5 worm cellular contexts compared by ENCODE assay signal in genomic region chrV:2109295-2109694, ce11.
TF ChIP-seq lines count a peak whose summit lies in the region.

Gene ckb-4 (minus strand): TSS chrV:2109434.

TF ChIP-seq in whole organism, L1 larva, 84 proteins besides CTCF, POLR2A, EP300 and RAD21 (continued from another document):
- TF ChIP-seq vab-15 (tag; optimal IDR thresholded peaks at IDR 0.05; lab: Kevin White, UChicago): peak; percentile 11
- TF ChIP-seq tlp-1 (tag; optimal IDR thresholded peaks at IDR 0.05; lab: Kevin White, UChicago): no peak
- TF ChIP-seq lin-15B (tag; optimal IDR thresholded peaks at IDR 0.05; lab: Kevin White, UChicago): peak; percentile 41
- TF ChIP-seq efl-1 (optimal IDR thresholded peaks at IDR 0.05; lab: Kevin White, UChicago): peak; percentile 59 to 70
- peak; percentile 54 to 85 for TF ChIP-seq efl-1 (GFP tag; optimal IDR thresholded peaks at IDR 0.05 in 1 of 2; lab: Kevin White, UChicago)
- TF ChIP-seq fos-1 (tag; optimal IDR thresholded peaks at IDR 0.05; lab: Kevin White, UChicago): no peak
- TF ChIP-seq nhr-84 (tag; optimal IDR thresholded peaks at IDR 0.05; lab: Kevin White, UChicago): no peak
- TF ChIP-seq lin-14 (GFP tag; optimal IDR thresholded peaks at IDR 0.05; lab: Kevin White, UChicago): no peak
- TF ChIP-seq pax-3 (tag; optimal IDR thresholded peaks at IDR 0.05; lab: Kevin White, UChicago): no peak
- no peak for TF ChIP-seq F16B12.6 (tag; optimal IDR thresholded peaks at IDR 0.05; lab: Kevin White, UChicago)
- no peak for TF ChIP-seq grh-1 (GFP tag; IDR thresholded peaks at IDR 0.05; lab: Robert Waterston, UW)
- no peak for TF ChIP-seq unc-62 (GFP tag; optimal IDR thresholded peaks at IDR 0.05; lab: Kevin White, UChicago)
- no peak for TF ChIP-seq egl-13 (tag; optimal IDR thresholded peaks at IDR 0.05; lab: Kevin White, UChicago)
- no peak for TF ChIP-seq ceh-90 (tag; optimal IDR thresholded peaks at IDR 0.05; lab: Kevin White, UChicago)
- peak; percentile 26 for TF ChIP-seq xbp-1 (tag; optimal IDR thresholded peaks at IDR 0.05; lab: Kevin White, UChicago)
- TF ChIP-seq lin-13 (GFP tag; optimal IDR thresholded peaks at IDR 0.05; lab: Kevin White, UChicago): peak; percentile 13
- TF ChIP-seq swsn-7 (tag; optimal IDR thresholded peaks at IDR 0.05; lab: Kevin White, UChicago): no peak
- no peak for TF ChIP-seq mdl-1 (tag; optimal IDR thresholded peaks at IDR 0.05; lab: Kevin White, UChicago)
- TF ChIP-seq rnt-1 (tag; optimal IDR thresholded peaks at IDR 0.05; lab: Kevin White, UChicago): peak; percentile 5
- TF ChIP-seq ztf-4 (tag; optimal IDR thresholded peaks at IDR 0.05; lab: Kevin White, UChicago): no peak
- no peak for TF ChIP-seq nhr-12 (tag; optimal IDR thresholded peaks at IDR 0.05; lab: Kevin White, UChicago)
- TF ChIP-seq ceh-82 (tag; optimal IDR thresholded peaks at IDR 0.05; lab: Kevin White, UChicago): peak in 1 of 3 experiments; percentile 46
- TF ChIP-seq lin-35 (GFP tag; optimal IDR thresholded peaks at IDR 0.05; lab: Kevin White, UChicago): peak; percentile 48 to 66
- no peak for TF ChIP-seq hpl-2 (GFP tag; optimal IDR thresholded peaks at IDR 0.05; lab: Kevin White, UChicago)

TF ChIP-seq in whole organism, L3 larva, 47 proteins besides CTCF, POLR2A, EP300 and RAD21 (continued from another document):
- TF ChIP-seq lin-15B (tag; optimal IDR thresholded peaks at IDR 0.05; lab: Kevin White, UChicago) (peak; percentile 60), nhr-67 (tag; optimal IDR thresholded peaks at IDR 0.05; lab: Kevin White, UChicago) (no peak), sea-2 (GFP tag; optimal IDR thresholded peaks at IDR 0.05; lab: Kevin White, UChicago) (no peak), snpc-4 (tag; optimal IDR thresholded peaks at IDR 0.05; lab: Kevin White, UChicago) (peak; percentile 72)
TF ChIP-seq in whole organism, L3 larva: peak in this region for 8.

TF ChIP-seq in whole organism, L4 larva, 104 proteins besides CTCF, POLR2A, EP300 and RAD21 (continued from another document):
- no peak for TF ChIP-seq ama-1 (optimal IDR thresholded peaks at IDR 0.05; lab: Kevin White, UChicago)
- no peak for TF ChIP-seq T20F7.1 (GFP tag; optimal IDR thresholded peaks at IDR 0.05; lab: Kevin White, UChicago)
- TF ChIP-seq nhr-41 (GFP tag; IDR thresholded peaks at IDR 0.05; lab: Robert Waterston, UW): no peak
- TF ChIP-seq nhr-25 (tag; optimal IDR thresholded peaks at IDR 0.05; lab: Kevin White, UChicago; ENCODE audit: borderline replicate concordance, insufficient read depth): no peak
- TF ChIP-seq spr-3 (GFP tag; optimal IDR thresholded peaks at IDR 0.05; lab: Kevin White, UChicago): no peak
- TF ChIP-seq madf-9 (GFP tag; conservative IDR thresholded peaks at IDR 0.05; lab: Robert Waterston, UW): no peak
- no peak for TF ChIP-seq duxl-1 (tag; optimal IDR thresholded peaks at IDR 0.05; lab: Kevin White, UChicago; ENCODE audit: poor library complexity)
- TF ChIP-seq zip-11 (GFP tag; IDR thresholded peaks at IDR 0.05; lab: Robert Waterston, UW): no peak
- TF ChIP-seq hif-1 (tag; optimal IDR thresholded peaks at IDR 0.05; lab: Kevin White, UChicago): peak in 1 of 2 experiments; percentile 2
- TF ChIP-seq nhr-77 (tag; optimal IDR thresholded peaks at IDR 0.05; lab: Kevin White, UChicago): peak; percentile 10
- TF ChIP-seq aha-1 (tag; lab: Kevin White, UChicago): peak; percentile 66
- no peak for TF ChIP-seq nhr-237 (tag; optimal IDR thresholded peaks at IDR 0.05; lab: Kevin White, UChicago)
- no peak for TF ChIP-seq F10B5.3 (tag; optimal IDR thresholded peaks at IDR 0.05; lab: Kevin White, UChicago)
- no peak for TF ChIP-seq dmd-6 (GFP tag; IDR thresholded peaks at IDR 0.05; lab: Robert Waterston, UW)
- no peak for TF ChIP-seq fos-1 (tag; optimal IDR thresholded peaks at IDR 0.05; lab: Kevin White, UChicago)
- no peak for TF ChIP-seq snpc-4 (tag; optimal IDR thresholded peaks at IDR 0.05; lab: Kevin White, UChicago)
- TF ChIP-seq zfp-3 (GFP tag; conservative IDR thresholded peaks at IDR 0.05; lab: Robert Waterston, UW): no peak
- no peak for TF ChIP-seq skn-1 (tag; optimal IDR thresholded peaks at IDR 0.05; lab: Kevin White, UChicago)
- peak; percentile 39 for TF ChIP-seq nhr-6 (tag; optimal IDR thresholded peaks at IDR 0.05; lab: Kevin White, UChicago)
- TF ChIP-seq pqm-1 (tag; optimal IDR thresholded peaks at IDR 0.05; lab: Kevin White, UChicago): peak; percentile 4
- peak; percentile 95 for TF ChIP-seq nhr-28 (tag; optimal IDR thresholded peaks at IDR 0.05; lab: Kevin White, UChicago)
- no peak for TF ChIP-seq mdl-1 (tag; optimal IDR thresholded peaks at IDR 0.05; lab: Kevin White, UChicago)

TF ChIP-seq in whole organism, late embryonic, 69 proteins besides CTCF, POLR2A, EP300 and RAD21 (continued from another document):
- TF ChIP-seq ref-2 (tag; optimal IDR thresholded peaks at IDR 0.05; lab: Kevin White, UChicago) (no peak), elt-4 (tag; optimal IDR thresholded peaks at IDR 0.05; lab: Kevin White, UChicago) (no peak), Y22D7AL.16 (tag; optimal IDR thresholded peaks at IDR 0.05; lab: Kevin White, UChicago) (no peak), unc-3 (GFP tag; conservative IDR thresholded peaks at IDR 0.05; lab: Robert Waterston, UW) (no peak), unc-3 (tag; optimal IDR thresholded peaks at IDR 0.05; lab: Kevin White, UChicago) (no peak), che-1 (tag; optimal IDR thresholded peaks at IDR 0.05; lab: Kevin White, UChicago) (no peak), hlh-15 (tag; optimal IDR thresholded peaks at IDR 0.05; lab: Kevin White, UChicago) (no peak), F13H6.1 (tag; optimal IDR thresholded peaks at IDR 0.05; lab: Kevin White, UChicago) (no peak), pros-1 (tag; optimal IDR thresholded peaks at IDR 0.05; lab: Kevin White, UChicago) (no peak), ceh-31 (tag; optimal IDR thresholded peaks at IDR 0.05; lab: Kevin White, UChicago) (peak; percentile 19), ahr-1 (tag; optimal IDR thresholded peaks at IDR 0.05; lab: Kevin White, UChicago) (no peak), pat-9 (tag; optimal IDR thresholded peaks at IDR 0.05; lab: Kevin White, UChicago) (no peak)

TF ChIP-seq in whole organism, mixed stage, embryonic, 35 proteins besides CTCF, POLR2A, EP300 and RAD21 (continued from another document):
- no peak for TF ChIP-seq mab-5 (tag; optimal IDR thresholded peaks at IDR 0.05; lab: Kevin White, UChicago)
- no peak for TF ChIP-seq tbx-8 (GFP tag; optimal IDR thresholded peaks at IDR 0.05; lab: Kevin White, UChicago)
- no peak for TF ChIP-seq lin-13 (tag; optimal IDR thresholded peaks at IDR 0.05; lab: Kevin White, UChicago)
- TF ChIP-seq unc-120 (tag; optimal IDR thresholded peaks at IDR 0.05; lab: Kevin White, UChicago; ENCODE audit: poor library complexity, severe bottlenecking): no peak
- no peak for TF ChIP-seq nhr-12 (tag; optimal IDR thresholded peaks at IDR 0.05; lab: Kevin White, UChicago)
- peak; percentile 10 for TF ChIP-seq ceh-39 (tag; optimal IDR thresholded peaks at IDR 0.05; lab: Kevin White, UChicago)
- no peak for TF ChIP-seq mls-2 (tag; optimal IDR thresholded peaks at IDR 0.05; lab: Kevin White, UChicago)
- TF ChIP-seq lsy-2 (tag; optimal IDR thresholded peaks at IDR 0.05; lab: Kevin White, UChicago): no peak
- no peak for TF ChIP-seq nhr-2 (tag; optimal IDR thresholded peaks at IDR 0.05; lab: Kevin White, UChicago)
- TF ChIP-seq flh-1 (GFP tag; optimal IDR thresholded peaks at IDR 0.05; lab: Kevin White, UChicago): no peak
- no peak for TF ChIP-seq elt-3 (tag; optimal IDR thresholded peaks at IDR 0.05; lab: Kevin White, UChicago)
- TF ChIP-seq blmp-1 (tag; optimal IDR thresholded peaks at IDR 0.05; lab: Kevin White, UChicago): no peak
- TF ChIP-seq ham-2 (GFP tag; optimal IDR thresholded peaks at IDR 0.05; lab: Kevin White, UChicago): no peak
- no peak for TF ChIP-seq unc-39 (tag; optimal IDR thresholded peaks at IDR 0.05; lab: Kevin White, UChicago)
- TF ChIP-seq cnd-1 (tag; optimal IDR thresholded peaks at IDR 0.05; lab: Kevin White, UChicago): no peak
- TF ChIP-seq ces-1 (GFP tag; optimal IDR thresholded peaks at IDR 0.05; lab: Kevin White, UChicago): peak; percentile 94
- no peak for TF ChIP-seq elt-1 (tag; optimal IDR thresholded peaks at IDR 0.05; lab: Kevin White, UChicago; ENCODE audit: borderline replicate concordance, insufficient read depth)
- TF ChIP-seq M03D4.4 (tag; optimal IDR thresholded peaks at IDR 0.05; lab: Kevin White, UChicago): no peak
